Worm (Caenorhabditis elegans): ENCODE results near the gene T04A8.13.

ce11 chrIII:4695057-4695456, 11.7 kb upstream of the T04A8.13 start, which contains the start of gene T04A8.7:
- no peak for TF ChIP-seq F13C5.2 (tag; optimal IDR thresholded peaks at IDR 0.05)
- TF ChIP-seq hmg-4 (GFP tag; optimal IDR thresholded peaks at IDR 0.05), result no peak
- TF ChIP-seq hmbx-1 (tag; optimal IDR thresholded peaks at IDR 0.05), result no peak
- no peak for TF ChIP-seq ama-1 (optimal IDR thresholded peaks at IDR 0.05)
